Fruit fly (Drosophila melanogaster) whole organism, embryonic: Measurements from ENCODE around the gene CG42792.

Experiments
- CG1024 ChIP-seq: fragments of 200-800 bp; sonication (Bioruptor generic); IDR thresholded peaks from 2 replicates; pipeline ENCODE4 v1.3.6; 2022; ENCODE audit warnings: missing biosample characterization, missing genetic modification characterization
- CG10366 ChIP-seq: fragments of 200-800 bp; sonication (Bioruptor generic); IDR thresholded peaks from 2 replicates; pipeline ENCODE4 v1.3.6; 2022; ENCODE audit warnings: missing biosample characterization, missing genetic modification characterization
- CG11696 ChIP-seq: fragments of 200-800 bp; sonication (Bioruptor generic); IDR thresholded peaks from 2 replicates; pipeline ENCODE4 v1.3.6; 2022; ENCODE audit warnings: missing biosample characterization, missing genetic modification characterization
- CG12659 ChIP-seq: fragments of 200-800 bp; sonication (Bioruptor generic); optimal IDR thresholded peaks from 3 replicates; lab custom pipeline; 2017; ENCODE audit warnings: mild to moderate bottlenecking, missing biosample characterization, missing genetic modification reagents, missing genetic modification characterization
- CG16779 ChIP-seq: fragments of 200-800 bp; sonication (Bioruptor generic); IDR thresholded peaks from 2 replicates; pipeline ENCODE4 v1.3.6; 2022; ENCODE audit warnings: missing biosample characterization, missing genetic modification characterization
- CG1832 ChIP-seq: fragments of 200-800 bp; sonication (Bioruptor generic); optimal IDR thresholded peaks from 2 replicates; lab custom pipeline; 2017; ENCODE audit warnings: missing biosample characterization, mild to moderate bottlenecking, missing genetic modification characterization, inconsistent platforms
- CG18476 ChIP-seq: fragments of 200-800 bp; sonication (Bioruptor generic); optimal IDR thresholded peaks from 2 replicates; lab custom pipeline; 2016; ENCODE audit warnings: missing biosample characterization, mild to moderate bottlenecking, missing genetic modification characterization
- CG18599 ChIP-seq: fragments of 200-800 bp; sonication (Bioruptor generic); optimal IDR thresholded peaks from 3 replicates; lab custom pipeline; 2017; ENCODE audit warnings: missing biosample characterization, missing genetic modification characterization, mild to moderate bottlenecking, moderate library complexity, missing genetic modification reagents
- CG31388 ChIP-seq: fragments of 200-800 bp; sonication (Bioruptor generic); optimal IDR thresholded peaks from 2 replicates; lab custom pipeline; 2016; ENCODE audit warnings: missing biosample characterization, missing genetic modification characterization
- CG31441 ChIP-seq: fragments of 200-800 bp; sonication (Bioruptor generic); IDR thresholded peaks from 2 replicates; pipeline ENCODE4 v1.3.6; 2022; ENCODE audit warnings: missing biosample characterization, missing genetic modification characterization
- CG34422 ChIP-seq: fragments of 200-800 bp; sonication (Bioruptor generic); IDR thresholded peaks from 3 replicates; pipeline ENCODE4 v1.3.6; 2022; ENCODE audit warnings: missing biosample characterization, missing genetic modification characterization
- CG3847 ChIP-seq: fragments of 200-800 bp; sonication (Bioruptor generic); IDR thresholded peaks from 2 replicates; pipeline ENCODE4 v1.3.6; 2022; ENCODE audit warnings: missing biosample characterization, missing genetic modification characterization
- CG4328 ChIP-seq: fragments of 200-800 bp; sonication (Bioruptor generic); optimal IDR thresholded peaks from 3 replicates; lab custom pipeline; 2017; ENCODE audit warnings: missing biosample characterization, missing genetic modification reagents, missing genetic modification characterization
- CG43689 ChIP-seq: fragments of 200-800 bp; sonication (Bioruptor generic); IDR thresholded peaks from 2 replicates; pipeline ENCODE4 v1.3.6; 2022; ENCODE audit warnings: missing biosample characterization, missing genetic modification characterization
- CG6854 ChIP-seq: fragments of 200-800 bp; sonication (Bioruptor generic); optimal IDR thresholded peaks from 3 replicates; lab custom pipeline; 2017; ENCODE audit warnings: missing biosample characterization, mild to moderate bottlenecking, missing genetic modification characterization
- CG8089 ChIP-seq: fragments of 200-800 bp; sonication (Bioruptor generic); optimal IDR thresholded peaks from 3 replicates; lab custom pipeline; 2016; ENCODE audit warnings: missing biosample characterization, missing genetic modification characterization
- CG9876 ChIP-seq: fragments of 200-800 bp; sonication (Bioruptor generic); optimal IDR thresholded peaks from 2 replicates; lab custom pipeline; 2016; ENCODE audit warnings: missing biosample characterization, missing genetic modification characterization
- Chrac-16 ChIP-seq: fragments of 200-800 bp; sonication (Bioruptor generic); optimal IDR thresholded peaks from 3 replicates; lab custom pipeline; 2016; ENCODE audit warnings: missing biosample characterization, missing genetic modification characterization
- CrebB ChIP-seq: fragments of 200-800 bp; sonication (Bioruptor generic); optimal IDR thresholded peaks from 3 replicates; lab custom pipeline; 2018; ENCODE audit warnings: missing biosample characterization, mild to moderate bottlenecking, missing genetic modification characterization
- Dref ChIP-seq: fragments of 200-800 bp; sonication (Bioruptor generic); IDR thresholded peaks from 2 replicates; pipeline ENCODE4 v1.3.6; 2022; ENCODE audit warnings: missing biosample characterization, missing genetic modification characterization
- Gug ChIP-seq: fragments of 200-800 bp; sonication (Bioruptor generic); IDR thresholded peaks from 4 replicates; pipeline ENCODE4 v1.3.6; 2022; ENCODE audit warnings: missing biosample characterization, missing genetic modification characterization
- HLH4C ChIP-seq: fragments of 200-800 bp; sonication (Bioruptor generic); IDR thresholded peaks from 3 replicates; pipeline ENCODE4 v1.3.6; 2022; ENCODE audit warnings: missing biosample characterization, missing genetic modification characterization; ENCODE audit not compliant: partially characterized antibody
- Hey ChIP-seq: fragments of 200-800 bp; sonication (Bioruptor generic); optimal IDR thresholded peaks from 3 replicates; lab custom pipeline; 2018; ENCODE audit warnings: missing biosample characterization, mild to moderate bottlenecking, missing genetic modification characterization
- Hmr ChIP-seq: fragments of 200-800 bp; sonication (Bioruptor generic); optimal IDR thresholded peaks from 3 replicates; lab custom pipeline; 2017; ENCODE audit warnings: mild to moderate bottlenecking, missing biosample characterization, missing genetic modification reagents, missing genetic modification characterization
- Hsf ChIP-seq: fragments of 200-800 bp; sonication (Bioruptor generic); optimal IDR thresholded peaks from 3 replicates; lab custom pipeline; 2016; ENCODE audit warnings: missing biosample characterization, missing genetic modification characterization
- Kr ChIP-seq: fragments of 200-800 bp; sonication (Bioruptor generic); optimal IDR thresholded peaks from 2 replicates; lab custom pipeline; 2017; ENCODE audit warnings: missing biosample characterization, mild to moderate bottlenecking, missing genetic modification characterization
- NK7.1 ChIP-seq: fragments of 200-800 bp; sonication (Bioruptor generic); optimal IDR thresholded peaks from 3 replicates; lab custom pipeline; 2016; ENCODE audit warnings: missing biosample characterization, missing genetic modification characterization
- Rx ChIP-seq: fragments of 200-800 bp; sonication (Bioruptor generic); IDR thresholded peaks from 2 replicates; pipeline ENCODE4 v1.3.6; 2022; ENCODE audit warnings: missing biosample characterization, missing genetic modification characterization
- ab ChIP-seq: fragments of 200-800 bp; sonication (Bioruptor generic); optimal IDR thresholded peaks from 2 replicates; lab custom pipeline; 2016; ENCODE audit warnings: missing biosample characterization, missing genetic modification characterization
- bigmax ChIP-seq: fragments of 200-800 bp; sonication (Bioruptor generic); optimal IDR thresholded peaks from 2 replicates; lab custom pipeline; 2018; ENCODE audit warnings: missing biosample characterization, mild to moderate bottlenecking, missing genetic modification characterization
- cato ChIP-seq: fragments of 200-800 bp; sonication (Bioruptor generic); optimal IDR thresholded peaks from 2 replicates; lab custom pipeline; 2016; ENCODE audit warnings: missing biosample characterization, missing genetic modification characterization, borderline replicate concordance
- chn ChIP-seq: fragments of 200-800 bp; sonication (Bioruptor generic); optimal IDR thresholded peaks from 2 replicates; lab custom pipeline; 2016; ENCODE audit warnings: missing biosample characterization, missing genetic modification characterization
- crp ChIP-seq, 2 experiments: fragments of 200-800 bp; sonication (Bioruptor generic); optimal IDR thresholded peaks; 2 replicates in 1 of 2; 3 replicates in 1 of 2; lab custom pipeline; 2017; ENCODE audit warnings: missing biosample characterization in 2 of 2, missing genetic modification characterization in 2 of 2, mild to moderate bottlenecking in 1 of 2, moderate library complexity in 1 of 2
- dm ChIP-seq: fragments of 200-800 bp; sonication (Bioruptor generic); optimal IDR thresholded peaks from 3 replicates; lab custom pipeline; 2016; ENCODE audit warnings: missing biosample characterization, missing genetic modification characterization
- dmrt99B ChIP-seq: fragments of 200-800 bp; sonication (Bioruptor generic); optimal IDR thresholded peaks from 2 replicates; lab custom pipeline; 2018; ENCODE audit warnings: missing biosample characterization, mild to moderate bottlenecking, missing genetic modification characterization, moderate library complexity
- h ChIP-seq: fragments of >200 bp; optimal IDR thresholded peaks from 2 replicates; lab custom pipeline; 2017
- her ChIP-seq: fragments of 200-800 bp; sonication (Bioruptor generic); optimal IDR thresholded peaks from 2 replicates; lab custom pipeline; 2016; ENCODE audit warnings: missing biosample characterization, missing genetic modification characterization
- jigr1 ChIP-seq: fragments of 200-800 bp; sonication (Bioruptor generic); IDR thresholded peaks from 3 replicates; pipeline ENCODE4 v1.3.6; 2022; ENCODE audit warnings: missing biosample characterization, missing genetic modification characterization
- jumu ChIP-seq: fragments of 200-800 bp; sonication (Bioruptor generic); optimal IDR thresholded peaks from 3 replicates; lab custom pipeline; 2016; ENCODE audit warnings: missing biosample characterization, missing genetic modification characterization
- lab ChIP-seq: fragments of 200-800 bp; sonication (Bioruptor generic); optimal IDR thresholded peaks from 3 replicates; lab custom pipeline; 2017; ENCODE audit warnings: missing biosample characterization, missing genetic modification characterization, mild to moderate bottlenecking, moderate library complexity, missing genetic modification reagents
- lilli ChIP-seq: fragments of 200-800 bp; sonication (Bioruptor generic); optimal IDR thresholded peaks from 3 replicates; lab custom pipeline; 2016; ENCODE audit warnings: missing biosample characterization, missing genetic modification characterization
- oc ChIP-seq: fragments of 200-800 bp; sonication (Bioruptor generic); optimal IDR thresholded peaks from 2 replicates; lab custom pipeline; 2018; ENCODE audit warnings: missing biosample characterization, mild to moderate bottlenecking, missing genetic modification characterization, moderate library complexity
- pan ChIP-seq, 4 experiments: fragments of >200 bp in 3 of 4; fragments of 200-800 bp in 1 of 4; sonication (Bioruptor generic) in 1 of 4; optimal IDR thresholded peaks in 3 of 4; IDR thresholded peaks in 1 of 4; 2 replicates each; pipeline versions ENCODE4 v1.3.6 to Lab custom; 2017 to 2022; ENCODE audit warnings: missing biosample characterization in 2 of 4, missing genetic modification characterization in 2 of 4, mixed read lengths in 1 of 4
- pho ChIP-seq: fragments of 200-800 bp; sonication (Bioruptor generic); optimal IDR thresholded peaks from 2 replicates; lab custom pipeline; 2016; ENCODE audit warnings: missing biosample characterization, missing genetic modification characterization
- pzg ChIP-seq: fragments of 200-800 bp; sonication (Bioruptor generic); optimal IDR thresholded peaks from 3 replicates; lab custom pipeline; 2018; ENCODE audit warnings: missing biosample characterization, mild to moderate bottlenecking, missing genetic modification characterization, moderate library complexity
- sim ChIP-seq: fragments of 200-800 bp; sonication (Bioruptor generic); IDR thresholded peaks from 2 replicates; pipeline ENCODE4 v1.3.6; 2022; ENCODE audit warnings: missing biosample characterization, missing genetic modification characterization
- stwl ChIP-seq: fragments of 200-800 bp; sonication (Bioruptor generic); optimal IDR thresholded peaks from 3 replicates; lab custom pipeline; 2018; ENCODE audit warnings: missing biosample characterization, mild to moderate bottlenecking, missing genetic modification characterization, moderate library complexity
- tio ChIP-seq: fragments of 200-800 bp; sonication (Bioruptor generic); optimal IDR thresholded peaks from 2 replicates; lab custom pipeline; 2017; ENCODE audit warnings: missing biosample characterization, missing genetic modification characterization, inconsistent platforms
- unc-4 ChIP-seq: fragments of 200-800 bp; sonication (Bioruptor generic); IDR thresholded peaks from 2 replicates; pipeline ENCODE4 v1.3.6; 2022; ENCODE audit warnings: missing biosample characterization, missing genetic modification characterization; ENCODE audit not compliant: partially characterized antibody
- unpg ChIP-seq: fragments of 200-800 bp; sonication (Bioruptor generic); optimal IDR thresholded peaks from 3 replicates; lab custom pipeline; 2018; ENCODE audit warnings: missing biosample characterization, mild to moderate bottlenecking, missing genetic modification characterization, moderate library complexity
- zf30C ChIP-seq: fragments of 200-800 bp; sonication (Bioruptor generic); optimal IDR thresholded peaks from 3 replicates; lab custom pipeline; 2018; ENCODE audit warnings: missing biosample characterization, mild to moderate bottlenecking, missing genetic modification characterization

CG42792 gene

DNA sequence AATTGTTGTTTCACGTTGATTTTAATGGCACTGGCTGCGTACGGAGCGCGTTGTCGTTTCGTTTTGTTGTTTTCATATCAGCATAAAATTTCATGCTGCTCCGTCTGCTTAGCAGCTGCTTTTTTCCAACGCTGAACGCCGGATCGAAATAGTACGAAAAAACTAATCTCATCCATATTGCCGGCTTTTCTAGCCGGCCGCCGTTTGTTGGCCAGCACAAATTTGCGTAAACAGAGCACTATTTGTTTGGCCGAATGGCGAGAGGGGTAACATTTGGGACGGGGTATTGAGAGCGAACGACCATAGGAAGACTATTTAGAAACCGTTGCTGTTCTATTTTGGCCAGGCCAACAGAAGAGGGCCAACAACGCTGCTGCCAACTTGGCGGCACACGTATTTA lies 44.6 kb upstream of the CG42792 start (continued):
- TF ChIP-seq CG18476 (GFP tag; lab: Kevin White, UChicago) (no peak), Hsf (GFP tag; lab: Kevin White, UChicago) (no peak), her (GFP tag; lab: Kevin White, UChicago) (peak; percentile 37), stwl (tag; lab: Kevin White, UChicago) (no peak), CG4328 (GFP tag; lab: Kevin White, UChicago) (peak; percentile 18), lilli (no peak), CrebB (tag; lab: Kevin White, UChicago) (no peak), jumu (GFP tag; lab: Kevin White, UChicago) (no peak), Gug (GFP tag; lab: Robert Waterston, UW) (no peak), cato (GFP tag; lab: Kevin White, UChicago) (no peak), pho (GFP tag; lab: Kevin White, UChicago) (no peak), CG9876 (GFP tag; lab: Kevin White, UChicago) (no peak), oc (peak; percentile 73), Kr (GFP tag; lab: Kevin White, UChicago) (no peak), HLH4C (GFP tag; lab: Robert Waterston, UW) (no peak), h (lab: Kevin White, UChicago) (no peak), ab (GFP tag; lab: Kevin White, UChicago) (no peak), CG11696 (peak; percentile 18; the same call in 1 of the 2 replicates), crp (GFP tag; optimal IDR thresholded peaks at IDR 0.05; lab: Kevin White, UChicago) (no peak), Rx (GFP tag; lab: Robert Waterston, UW) (no peak), pzg (GFP tag; lab: Kevin White, UChicago) (no peak), CG8089 (GFP tag; lab: Kevin White, UChicago) (no peak), Chrac-16 (GFP tag; lab: Kevin White, UChicago) (no peak), dmrt99B (no peak), dm (GFP tag; lab: Kevin White, UChicago) (no peak), NK7.1 (no peak), CG12659 (GFP tag; lab: Kevin White, UChicago) (no peak), CG43689 (no peak), CG16779 (GFP tag; lab: Robert Waterston, UW) (no peak), CG6854 (GFP tag; lab: Kevin White, UChicago) (no peak), tio (GFP tag; lab: Kevin White, UChicago) (no peak), sim (GFP tag; lab: Robert Waterston, UW) (no peak), zf30C (GFP tag; lab: Kevin White, UChicago) (no peak), jigr1 (GFP tag; lab: Robert Waterston, UW) (no peak), unpg (GFP tag; lab: Kevin White, UChicago) (peak; percentile 1), CG18599 (GFP tag; lab: Kevin White, UChicago) (peak; percentile 1), CG31388 (GFP tag; lab: Kevin White, UChicago) (no peak), chn (GFP tag; lab: Kevin White, UChicago) (no peak), lab (GFP tag; lab: Kevin White, UChicago) (peak; percentile 61), unc-4 (GFP tag; lab: Robert Waterston, UW) (peak; percentile 32; the same call in 1 of the 2 replicates), CG34422 (peak; percentile 90), Hey (tag; lab: Kevin White, UChicago) (peak; percentile 21), bigmax (GFP tag; lab: Kevin White, UChicago) (no peak), CG10366 (GFP tag; lab: Robert Waterston, UW) (no peak), CG1024 (no peak), pan (optimal IDR thresholded peaks at IDR 0.05; lab: Kevin White, UChicago) (no peak), pan (GFP tag; optimal IDR thresholded peaks at IDR 0.05 in 1 of 2, IDR thresholded peaks at IDR 0.05 in 1 of 2) (peak in 1 of 2 experiments; percentile 55), Dref (GFP tag; lab: Robert Waterston, UW) (no peak), CG3847 (no peak), CG31441 (GFP tag; lab: Robert Waterston, UW) (no peak), CG1832 (GFP tag; lab: Kevin White, UChicago) (no peak), Hmr (GFP tag; lab: Kevin White, UChicago) (peak; percentile 35)
